Fruit fly (Drosophila melanogaster) whole organism, wandering third instar larva: ENCODE measurements around the gene CG2712.

ENCODE experiments used
- Abd-B ChIP-seq: fragments of >200 bp; optimal IDR thresholded peaks from 2 replicates; lab custom pipeline; 2017; ENCODE audit warnings: missing biosample characterization, missing genetic modification characterization
- CG9705 ChIP-seq: fragments of 200-800 bp; sonication (Bioruptor generic); optimal IDR thresholded peaks from 2 replicates; lab custom pipeline; 2018; ENCODE audit warnings: missing biosample characterization, mild to moderate bottlenecking, missing genetic modification characterization
- Vsx2 ChIP-seq: fragments of 200-300, 225-300 bp; sonication (Bioruptor generic); optimal IDR thresholded peaks from 2 replicates; lab custom pipeline; 2018; ENCODE audit warnings: missing biosample characterization, missing genetic modification characterization; ENCODE audit not compliant: partially characterized antibody
- dl ChIP-seq, 2 experiments: fragments of 175-275, 200-275 bp in 1 of 2; fragments of 200-275 bp in 1 of 2; sonication (Bioruptor generic); optimal IDR thresholded peaks; lab custom pipeline; 2018; ENCODE audit warnings: mild to moderate bottlenecking in 2 of 2, missing biosample characterization in 2 of 2, missing genetic modification characterization in 2 of 2, moderate library complexity in 2 of 2; ENCODE audit not compliant: partially characterized antibody in 2 of 2, insufficient read depth in 1 of 2
- usp ChIP-seq: fragments of >200 bp; optimal IDR thresholded peaks from 2 replicates; lab custom pipeline; 2017; ENCODE audit warnings: missing biosample characterization, missing genetic modification characterization

- no peak for TF ChIP-seq Abd-B
- TF ChIP-seq dl (GFP tag; optimal IDR thresholded peaks at IDR 0.05; lab: Kevin White, UChicago; ENCODE audit: insufficient read depth in 1 of 2, partially characterized antibody in 2 of 2) = no peak
- no peak for TF ChIP-seq usp
- TF ChIP-seq CG9705 (GFP tag; lab: Kevin White, UChicago) = no peak
- TF ChIP-seq Vsx2 (GFP tag; lab: Kevin White, UChicago) = no peak
These were observed 11.3 kb downstream of the CG2712 start for dm6 chrX:2743601-2744000.
